Fruit fly (Drosophila melanogaster) whole organism, pupa: ENCODE results near the gene CG14947.
A peak's percentile ranks its signal among the peaks of the same experiment; 100 is the strongest.

Experiments used
- CG10348 ChIP-seq: fragments of 200-800 bp; sonication (Bioruptor generic); IDR thresholded peaks from 2 replicates; pipeline ENCODE4 v1.3.6; 2022; ENCODE audit warnings: missing biosample characterization, missing genetic modification characterization
- CG12605 ChIP-seq: fragments of 200-800 bp; sonication (Bioruptor generic); IDR thresholded peaks from 2 replicates; pipeline ENCODE4 v1.3.6; 2022; ENCODE audit warnings: missing biosample characterization, missing genetic modification characterization
- CG13204 ChIP-seq: fragments of 200-800 bp; sonication (Bioruptor generic); optimal IDR thresholded peaks from 2 replicates; lab custom pipeline; 2018; ENCODE audit warnings: missing biosample characterization, mild to moderate bottlenecking, missing genetic modification characterization, moderate library complexity
- CG14655 ChIP-seq: fragments of 200-800 bp; sonication (Bioruptor generic); optimal IDR thresholded peaks from 3 replicates; lab custom pipeline; 2017; ENCODE audit warnings: mild to moderate bottlenecking, missing biosample characterization, missing genetic modification reagents, missing genetic modification characterization
- CG15710 ChIP-seq: fragments of 200-800 bp; sonication (Bioruptor generic); optimal IDR thresholded peaks from 2 replicates; lab custom pipeline; 2018; ENCODE audit warnings: missing biosample characterization, mild to moderate bottlenecking, missing genetic modification characterization, moderate library complexity
- CG17806 ChIP-seq: fragments of 200-800 bp; sonication (Bioruptor generic); optimal IDR thresholded peaks from 2 replicates; lab custom pipeline; 2018; ENCODE audit warnings: missing biosample characterization, mild to moderate bottlenecking, missing genetic modification characterization, moderate library complexity
- CG32121 ChIP-seq: fragments of 200-800 bp; sonication (Bioruptor generic); IDR thresholded peaks from 2 replicates; pipeline ENCODE4 v1.3.6; 2022; ENCODE audit warnings: missing biosample characterization, missing genetic modification characterization
- CG34367 ChIP-seq: fragments of 200-800 bp; sonication (Bioruptor generic); optimal IDR thresholded peaks from 2 replicates; lab custom pipeline; 2018; ENCODE audit warnings: missing biosample characterization, mild to moderate bottlenecking, missing genetic modification characterization
- CG4496 ChIP-seq: fragments of 200-800 bp; sonication (Bioruptor generic); IDR thresholded peaks from 3 replicates; pipeline ENCODE4 v1.3.6; 2022; ENCODE audit warnings: missing biosample characterization, missing genetic modification characterization
- CG8159 ChIP-seq: fragments of 200-800 bp; sonication (Bioruptor generic); optimal IDR thresholded peaks from 3 replicates; lab custom pipeline; 2018; ENCODE audit warnings: missing biosample characterization, mild to moderate bottlenecking, missing genetic modification characterization, moderate library complexity
- CG8301 ChIP-seq: fragments of 200-800 bp; sonication (Bioruptor generic); optimal IDR thresholded peaks from 2 replicates; lab custom pipeline; 2018; ENCODE audit warnings: missing biosample characterization, mild to moderate bottlenecking, missing genetic modification characterization
- CG9948 ChIP-seq: fragments of 200-800 bp; sonication (Bioruptor generic); optimal IDR thresholded peaks from 2 replicates; lab custom pipeline; 2018; ENCODE audit warnings: missing biosample characterization, mild to moderate bottlenecking, missing genetic modification characterization, moderate library complexity
- D1 ChIP-seq: fragments of 200-800 bp; sonication (Bioruptor generic); optimal IDR thresholded peaks from 2 replicates; lab custom pipeline; 2018; ENCODE audit warnings: missing biosample characterization, mild to moderate bottlenecking, missing genetic modification characterization, moderate library complexity
- EcR ChIP-seq: fragments of 200-800 bp; sonication (Bioruptor generic); optimal IDR thresholded peaks from 3 replicates; lab custom pipeline; 2019; ENCODE audit warnings: missing biosample characterization, missing genetic modification characterization, mild to moderate bottlenecking, moderate library complexity, missing genetic modification reagents
- Ets98B ChIP-seq: fragments of 200-800 bp; sonication (Bioruptor generic); IDR thresholded peaks from 2 replicates; pipeline ENCODE4 v1.3.6; 2022; ENCODE audit warnings: missing biosample characterization, missing genetic modification characterization
- Pif1A ChIP-seq: fragments of 200-800 bp; sonication (Bioruptor generic); optimal IDR thresholded peaks from 3 replicates; lab custom pipeline; 2016; ENCODE audit warnings: missing biosample characterization, missing genetic modification characterization
- Pif1B ChIP-seq: fragments of 200-800 bp; sonication (Bioruptor generic); optimal IDR thresholded peaks from 3 replicates; lab custom pipeline; 2016; ENCODE audit warnings: missing biosample characterization, missing genetic modification characterization
- Snoo ChIP-seq: fragments of 200-800 bp; sonication (Bioruptor generic); optimal IDR thresholded peaks from 3 replicates; lab custom pipeline; 2017; ENCODE audit warnings: missing biosample characterization, mild to moderate bottlenecking, missing genetic modification characterization, inconsistent platforms
- fd96Ca ChIP-seq: fragments of 200-800 bp; sonication (Bioruptor generic); IDR thresholded peaks from 3 replicates; pipeline ENCODE4 v1.3.6; 2022; ENCODE audit warnings: missing biosample characterization, missing genetic modification characterization
- gl ChIP-seq: fragments of 200-800 bp; sonication (Bioruptor generic); optimal IDR thresholded peaks from 2 replicates; lab custom pipeline; 2018; ENCODE audit warnings: missing biosample characterization, mild to moderate bottlenecking, missing genetic modification characterization
- rn ChIP-seq: fragments of 200-800 bp; sonication (Bioruptor generic); IDR thresholded peaks from 2 replicates; pipeline ENCODE4 v1.3.6; 2022; ENCODE audit warnings: missing biosample characterization, missing genetic modification characterization

CG14947 gene

DNA sequence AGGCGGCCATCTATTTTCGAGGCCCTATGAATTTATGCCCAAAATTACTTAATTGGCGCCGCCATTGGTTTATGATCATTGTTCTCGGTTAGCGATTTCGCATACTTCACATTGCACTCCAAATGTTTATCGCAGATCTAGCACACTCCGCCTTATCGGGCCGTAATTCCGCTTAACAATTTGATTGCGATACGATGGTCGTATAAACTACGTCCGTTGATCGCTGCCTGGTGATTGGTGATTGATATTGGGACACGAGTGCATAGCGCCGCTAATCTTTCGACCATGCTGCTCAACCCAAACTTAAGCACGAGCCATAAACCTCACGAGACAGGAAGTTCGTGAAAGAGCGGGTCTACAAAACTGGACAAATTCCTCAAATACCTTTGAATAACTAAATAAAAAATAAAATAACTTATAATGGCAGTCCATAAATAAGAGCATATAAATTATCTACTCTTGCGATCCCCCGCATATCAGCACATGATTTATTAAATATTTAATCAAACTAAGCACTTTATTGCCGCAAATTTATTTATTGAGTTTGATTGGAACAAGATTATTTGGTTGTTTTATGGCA, 45.3 kb upstream of the CG14947 start:
- TF ChIP-seq CG34367 (tag; lab: Kevin White, UChicago) (no peak), EcR (GFP tag; lab: Kevin White, UChicago) (no peak), Ets98B (GFP tag; lab: Robert Waterston, UW) (no peak), CG13204 (GFP tag; lab: Kevin White, UChicago) (no peak), CG4496 (GFP tag; lab: Robert Waterston, UW) (no peak), CG14655 (GFP tag; lab: Kevin White, UChicago) (no peak), rn (GFP tag; lab: Robert Waterston, UW) (no peak), CG17806 (tag; lab: Kevin White, UChicago) (no peak), Pif1B (GFP tag; lab: Kevin White, UChicago) (no peak), Pif1A (GFP tag; lab: Kevin White, UChicago) (no peak), Snoo (tag; lab: Kevin White, UChicago) (no peak), CG10348 (no peak)

- TF ChIP-seq D1 (tag; lab: Kevin White, UChicago) (no peak), CG8159 (tag; lab: Kevin White, UChicago) (no peak), Pif1A (GFP tag; lab: Kevin White, UChicago) (no peak), CG12605 (no peak), EcR (GFP tag; lab: Kevin White, UChicago) (no peak), gl (tag; lab: Kevin White, UChicago) (no peak), Ets98B (GFP tag; lab: Robert Waterston, UW) (no peak), CG14655 (GFP tag; lab: Kevin White, UChicago) (no peak)
Measured at dm6 chr2L:12033890-12034289, 42.0 kb upstream of the CG14947 start, which contains the start of gene CG18788. CG18788 (plus strand) TSS chr2L:12034190.

- TF ChIP-seq CG17806 (tag; lab: Kevin White, UChicago) (no peak), EcR (GFP tag; lab: Kevin White, UChicago) (no peak), CG8301 (tag; lab: Kevin White, UChicago) (no peak), rn (GFP tag; lab: Robert Waterston, UW) (no peak), CG32121 (GFP tag; lab: Robert Waterston, UW) (no peak), fd96Ca (GFP tag; lab: Robert Waterston, UW) (no peak), D1 (tag; lab: Kevin White, UChicago) (no peak), Pif1B (GFP tag; lab: Kevin White, UChicago) (no peak), Ets98B (GFP tag; lab: Robert Waterston, UW) (no peak), CG4496 (GFP tag; lab: Robert Waterston, UW) (no peak), CG14655 (GFP tag; lab: Kevin White, UChicago) (no peak), CG15710 (tag; lab: Kevin White, UChicago) (no peak), CG10348 (no peak), CG8159 (tag; lab: Kevin White, UChicago) (no peak), Snoo (tag; lab: Kevin White, UChicago) (no peak), gl (tag; lab: Kevin White, UChicago) (no peak), CG12605 (no peak)
Measured at dm6 chr2L:12038177-12038581, 37.7 kb upstream of the CG14947 start, which contains the start of gene Tom70. Tom70 (minus strand) TSS chr2L:12038511.

DNA sequence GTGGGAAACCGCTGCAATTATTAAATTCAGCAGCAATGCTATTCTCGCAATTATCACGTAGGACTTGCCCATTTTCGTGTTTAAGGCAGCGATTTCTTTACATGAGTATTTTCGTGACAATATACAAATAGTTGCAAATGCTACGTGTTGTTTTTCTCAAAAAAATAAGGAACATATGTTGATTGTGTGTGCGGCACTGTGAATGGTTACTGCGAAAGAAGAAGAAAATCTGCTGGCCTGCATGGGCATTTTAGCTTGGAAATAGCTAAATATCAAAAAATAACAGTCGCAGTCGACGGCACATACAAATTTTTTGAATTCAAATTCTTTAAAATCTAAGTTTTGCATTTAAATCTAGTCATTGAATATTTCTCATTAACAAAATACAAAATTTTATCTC, 35.4 kb upstream of the CG14947 start, which contains the start of gene CG6766:
Gene CG6766, minus strand, starts transcription at position 180 of the 400 bp plus-strand sequence.
- TF ChIP-seq EcR (GFP tag; lab: Kevin White, UChicago) (no peak), D1 (tag; lab: Kevin White, UChicago) (no peak), CG4496 (GFP tag; lab: Robert Waterston, UW) (no peak), CG14655 (GFP tag; lab: Kevin White, UChicago) (no peak), fd96Ca (GFP tag; lab: Robert Waterston, UW) (no peak), CG32121 (GFP tag; lab: Robert Waterston, UW) (no peak), CG10348 (no peak), CG15710 (tag; lab: Kevin White, UChicago) (no peak), CG8159 (tag; lab: Kevin White, UChicago) (no peak), Pif1A (GFP tag; lab: Kevin White, UChicago) (no peak), Snoo (tag; lab: Kevin White, UChicago) (no peak), CG13204 (GFP tag; lab: Kevin White, UChicago) (no peak), CG34367 (tag; lab: Kevin White, UChicago) (no peak), CG17806 (tag; lab: Kevin White, UChicago) (no peak), rn (GFP tag; lab: Robert Waterston, UW) (no peak), CG12605 (no peak), Pif1B (GFP tag; lab: Kevin White, UChicago) (no peak), Ets98B (GFP tag; lab: Robert Waterston, UW) (no peak)

dm6 chr2L:12044613-12045350, 31.1 kb upstream of the CG14947 start, which contains the start of gene CG6785:
CG6785 (minus strand) TSS chr2L:12045200.
- no peak for TF ChIP-seq CG10348
- TF ChIP-seq CG34367 (tag; lab: Kevin White, UChicago): peak; percentile 69
- TF ChIP-seq rn (GFP tag; lab: Robert Waterston, UW): 0 out of 2 replicates have a peak, but pooled peaks have one; percentile 21
- TF ChIP-seq CG8159 (tag; lab: Kevin White, UChicago): peak; percentile 99
- peak; percentile 76 for TF ChIP-seq CG15710 (tag; lab: Kevin White, UChicago)
- peak; percentile 81; the same call in 2 of the 3 replicates for TF ChIP-seq fd96Ca (GFP tag; lab: Robert Waterston, UW)
- peak; percentile 84 for TF ChIP-seq CG8301 (tag; lab: Kevin White, UChicago)
- TF ChIP-seq CG14655 (GFP tag; lab: Kevin White, UChicago): no peak
- peak; percentile 95 for TF ChIP-seq EcR (GFP tag; lab: Kevin White, UChicago)
- TF ChIP-seq CG17806 (tag; lab: Kevin White, UChicago): peak; percentile 78
- TF ChIP-seq CG4496 (GFP tag; lab: Robert Waterston, UW): peak; percentile 90
- TF ChIP-seq CG13204 (GFP tag; lab: Kevin White, UChicago): peak; percentile 9
- peak; percentile 80 for TF ChIP-seq CG32121 (GFP tag; lab: Robert Waterston, UW)
- peak; percentile 71 for TF ChIP-seq Snoo (tag; lab: Kevin White, UChicago)
- peak; percentile 68 for TF ChIP-seq D1 (tag; lab: Kevin White, UChicago)
- peak; percentile 90 for TF ChIP-seq Pif1A (GFP tag; lab: Kevin White, UChicago)
- TF ChIP-seq CG9948: peak; percentile 60
- TF ChIP-seq Pif1B (GFP tag; lab: Kevin White, UChicago): peak; percentile 82
- TF ChIP-seq CG12605: peak; percentile 63
- TF ChIP-seq gl (tag; lab: Kevin White, UChicago): peak; percentile 65
- TF ChIP-seq Ets98B (GFP tag; lab: Robert Waterston, UW): peak; percentile 85
